Worm (Caenorhabditis elegans) whole organism, L3 larva: ENCODE results near the gene ttll-4.

Source experiments
- R02D3.7 ChIP-seq: fragments of 150-350 bp; optimal IDR thresholded peaks from 2 replicates; lab custom pipeline; 2014; ENCODE audit warnings: missing biosample characterization, missing genetic modification characterization
- ZK546.5 ChIP-seq: sonication (generic microtip); optimal IDR thresholded peaks from 2 replicates; lab custom pipeline; 2017; ENCODE audit warnings: missing biosample characterization, missing genetic modification characterization
- ceh-28 ChIP-seq: fragments of 150-350 bp; optimal IDR thresholded peaks from 2 replicates; lab custom pipeline; 2014; ENCODE audit warnings: missing biosample characterization, missing genetic modification reagents, missing genetic modification characterization
- ceh-82 ChIP-seq: fragments of 150-350 bp; optimal IDR thresholded peaks from 2 replicates; lab custom pipeline; 2014; ENCODE audit warnings: missing biosample characterization, missing genetic modification characterization
- egl-27 ChIP-seq: sonication (generic microtip); optimal IDR thresholded peaks from 4 replicates; lab custom pipeline; 2017; ENCODE audit warnings: missing biosample characterization, missing genetic modification reagents, missing genetic modification characterization
- elt-1 ChIP-seq: fragments of 150-350 bp; optimal IDR thresholded peaks from 2 replicates; lab custom pipeline; 2014; ENCODE audit warnings: missing biosample characterization, missing genetic modification characterization
- elt-2 ChIP-seq: sonication (generic microtip); optimal IDR thresholded peaks from 2 replicates; lab custom pipeline; 2016; ENCODE audit warnings: missing genetic modification reagents, mild to moderate bottlenecking, missing genetic modification characterization, missing compliant biosample characterization
- eor-1 ChIP-seq, 2 experiments: fragments of 150-350 bp; optimal IDR thresholded peaks; 2 replicates each; lab custom pipeline; 2014 to 2018; ENCODE audit warnings: missing biosample characterization in 2 of 2, missing genetic modification characterization in 2 of 2
- fos-1 ChIP-seq: fragments of 150-350 bp; optimal IDR thresholded peaks from 2 replicates; lab custom pipeline; 2014; ENCODE audit warnings: missing biosample characterization, missing genetic modification characterization
- hmg-11 ChIP-seq: sonication (generic microtip); optimal IDR thresholded peaks from 2 replicates; lab custom pipeline; 2016; ENCODE audit warnings: missing genetic modification characterization, missing compliant biosample characterization
- lin-15B ChIP-seq: fragments of 150-350 bp; optimal IDR thresholded peaks from 2 replicates; lab custom pipeline; 2014; ENCODE audit warnings: missing biosample characterization, missing genetic modification characterization
- lin-39 ChIP-seq: fragments of 150-350 bp; optimal IDR thresholded peaks from 2 replicates; lab custom pipeline; 2018; ENCODE audit warnings: missing biosample characterization, missing genetic modification reagents, missing genetic modification characterization
- lsy-12 ChIP-seq: sonication (generic microtip); optimal IDR thresholded peaks from 2 replicates; lab custom pipeline; 2016; ENCODE audit warnings: mild to moderate bottlenecking, missing genetic modification characterization, missing compliant biosample characterization
- mml-1 ChIP-seq: fragments of 150-350 bp; sonication (generic microtip); optimal IDR thresholded peaks from 3 replicates; lab custom pipeline; 2014; ENCODE audit warnings: missing biosample characterization, missing genetic modification characterization
- nfya-1 ChIP-seq: sonication (generic microtip); optimal IDR thresholded peaks from 2 replicates; lab custom pipeline; 2017; ENCODE audit warnings: missing genetic modification characterization, mild to moderate bottlenecking, missing compliant biosample characterization, antibody characterized with exemption, moderate library complexity; ENCODE audit not compliant: insufficient read depth
- nhr-12 ChIP-seq: fragments of 150-350 bp; optimal IDR thresholded peaks from 2 replicates; lab custom pipeline; 2014; ENCODE audit warnings: missing biosample characterization, missing genetic modification characterization
- nhr-23 ChIP-seq: fragments of 150-350 bp; optimal IDR thresholded peaks from 2 replicates; lab custom pipeline; 2014; ENCODE audit warnings: missing biosample characterization, missing genetic modification reagents, missing genetic modification characterization
- nhr-28 ChIP-seq: fragments of 150-350 bp; optimal IDR thresholded peaks from 2 replicates; lab custom pipeline; 2014; ENCODE audit warnings: missing biosample characterization, missing genetic modification characterization
- nhr-43 ChIP-seq: sonication (generic microtip); optimal IDR thresholded peaks from 2 replicates; lab custom pipeline; 2016; ENCODE audit warnings: mild to moderate bottlenecking, missing genetic modification characterization, missing compliant biosample characterization; ENCODE audit not compliant: poor library complexity, severe bottlenecking
- nhr-67 ChIP-seq: fragments of 150-350 bp; optimal IDR thresholded peaks from 2 replicates; lab custom pipeline; 2014; ENCODE audit warnings: missing biosample characterization, missing genetic modification characterization
- nhr-76 ChIP-seq: fragments of 150-350 bp; sonication (generic microtip); optimal IDR thresholded peaks from 5 replicates; lab custom pipeline; 2014; ENCODE audit warnings: missing biosample characterization, missing genetic modification characterization
- nhr-77 ChIP-seq: fragments of 150-350 bp; optimal IDR thresholded peaks from 2 replicates; lab custom pipeline; 2014; ENCODE audit warnings: missing biosample characterization, missing genetic modification characterization
- pha-4 ChIP-seq: fragments of 150-350 bp; optimal IDR thresholded peaks from 2 replicates; lab custom pipeline; 2014; ENCODE audit warnings: missing biosample characterization, missing genetic modification reagents, missing genetic modification characterization
- sea-2 ChIP-seq: fragments of 150-350 bp; sonication (generic microtip); optimal IDR thresholded peaks from 4 replicates; lab custom pipeline; 2014; ENCODE audit warnings: missing biosample characterization, missing genetic modification reagents, missing genetic modification characterization
- snpc-4 ChIP-seq: fragments of 150-350 bp; optimal IDR thresholded peaks from 2 replicates; lab custom pipeline; 2014; ENCODE audit warnings: missing biosample characterization, missing genetic modification characterization
- tbx-2 ChIP-seq: sonication (generic microtip); optimal IDR thresholded peaks from 2 replicates; lab custom pipeline; 2016; ENCODE audit warnings: mild to moderate bottlenecking, missing genetic modification characterization, missing compliant biosample characterization
- zag-1 ChIP-seq: fragments of 150-350 bp; optimal IDR thresholded peaks from 2 replicates; lab custom pipeline; 2014; ENCODE audit warnings: missing biosample characterization, missing genetic modification characterization
- ztf-4 ChIP-seq: fragments of 150-350 bp; optimal IDR thresholded peaks from 2 replicates; lab custom pipeline; 2014; ENCODE audit warnings: missing biosample characterization, missing genetic modification characterization

ttll-4 gene

ce11 chrIII:10112958-10113357, 11.0 kb upstream of the ttll-4 start, which contains the start of gene vps-29:
TSS of gene vps-29 (minus strand) at chrIII:10113058.
- no peak for TF ChIP-seq sea-2 (GFP tag; lab: Kevin White, UChicago)
- TF ChIP-seq R02D3.7 (tag; lab: Kevin White, UChicago) = no peak
- TF ChIP-seq snpc-4 (tag; lab: Kevin White, UChicago) = no peak
- TF ChIP-seq lsy-12 (tag; lab: Kevin White, UChicago) = no peak
- TF ChIP-seq pha-4 (tag; lab: Kevin White, UChicago) = no peak
- no peak for TF ChIP-seq nhr-77 (tag; lab: Kevin White, UChicago)
- TF ChIP-seq mml-1 (tag; lab: Kevin White, UChicago) = no peak
- TF ChIP-seq elt-2 = no peak
- TF ChIP-seq nhr-12 (tag; lab: Kevin White, UChicago) = no peak
- TF ChIP-seq nhr-67 (tag; lab: Kevin White, UChicago) = no peak
- no peak for TF ChIP-seq nhr-43 (tag; lab: Kevin White, UChicago)
- no peak for TF ChIP-seq ztf-4 (tag; lab: Kevin White, UChicago)
- no peak for TF ChIP-seq nhr-28 (tag; lab: Kevin White, UChicago)
- TF ChIP-seq ZK546.5 (tag; lab: Kevin White, UChicago) = no peak
- no peak for TF ChIP-seq egl-27 (tag; lab: Kevin White, UChicago)
- no peak for TF ChIP-seq ceh-82
- no peak for TF ChIP-seq lin-39
- no peak for TF ChIP-seq eor-1 (tag; optimal IDR thresholded peaks at IDR 0.05; lab: Kevin White, UChicago)
- TF ChIP-seq ceh-28 = no peak

- peak; percentile 85 for TF ChIP-seq R02D3.7 (tag; lab: Kevin White, UChicago)
- TF ChIP-seq zag-1 = no peak
- peak; percentile 18 for TF ChIP-seq nhr-23
- peak; percentile 45 for TF ChIP-seq lin-15B (tag; lab: Kevin White, UChicago)
- no peak for TF ChIP-seq fos-1 (tag; lab: Kevin White, UChicago)
- TF ChIP-seq nfya-1 (tag; lab: Kevin White, UChicago) = peak; percentile 39
- TF ChIP-seq pha-4 (tag; lab: Kevin White, UChicago) = peak; percentile 51
Measured at ce11 chrIII:10114662-10115061, 9.3 kb upstream of the ttll-4 start, which contains the start of the genes ZK1128.1 and mett-10. TSS of gene ZK1128.1 (minus strand) at chrIII:10114760. TSS of gene mett-10 (plus strand) at chrIII:10115036.

ce11 chrIII:10118818-10119217, 5.2 kb upstream of the ttll-4 start, which contains the start of gene ZK1128.3:
TSS of gene ZK1128.3 (minus strand) at chrIII:10118918.
- no peak for TF ChIP-seq tbx-2 (tag; lab: Kevin White, UChicago)

ce11 chrIII:10120076-10120831, 3.7 kb upstream of the ttll-4 start, which contains the start of the genes gtf-2H3 and ham-3:
TSS of gene gtf-2H3 (minus strand) at chrIII:10120148.
TSS of gene ham-3 (plus strand) at chrIII:10120781.
- TF ChIP-seq ceh-28 (peak; percentile 79), pha-4 (tag; lab: Kevin White, UChicago) (no peak), nfya-1 (tag; lab: Kevin White, UChicago) (peak; percentile 41), R02D3.7 (tag; lab: Kevin White, UChicago) (no peak), zag-1 (no peak), hmg-11 (tag; lab: Kevin White, UChicago) (peak; percentile 33), nhr-76 (no peak), elt-1 (tag; lab: Kevin White, UChicago) (no peak)

ce11 chrIII:10126375-10126774, 2.4 kb downstream of the ttll-4 start:
- peak; percentile 11 for TF ChIP-seq elt-1 (tag; lab: Kevin White, UChicago)
- TF ChIP-seq ceh-28 = no peak
- no peak for TF ChIP-seq snpc-4 (tag; lab: Kevin White, UChicago)
- peak; percentile 74 for TF ChIP-seq lin-39
- TF ChIP-seq, all 47 proteins: peak for 2
